Worm (Caenorhabditis elegans) whole organism, late embryonic: ENCODE results near the gene C34D4.10.

Source experiments
- C08G9.2 ChIP-seq: sonication (generic microtip); optimal IDR thresholded peaks from 2 replicates; lab custom pipeline; 2016; ENCODE audit warnings: mild to moderate bottlenecking, missing genetic modification characterization, moderate library complexity, missing compliant biosample characterization
- C38D4.7 ChIP-seq: fragments of 200-800 bp; sonication (Bioruptor generic); optimal IDR thresholded peaks from 2 replicates; lab custom pipeline; 2018; ENCODE audit warnings: mild to moderate bottlenecking, missing genetic modification characterization, moderate library complexity, missing compliant biosample characterization
- K09A11.1 ChIP-seq: sonication (generic microtip); optimal IDR thresholded peaks from 2 replicates; lab custom pipeline; 2017; ENCODE audit warnings: antibody characterized with exemption, mild to moderate bottlenecking, missing genetic modification characterization, missing compliant biosample characterization; ENCODE audit not compliant: insufficient read depth
- Y22D7AL.16 ChIP-seq: sonication (generic microtip); optimal IDR thresholded peaks from 2 replicates; lab custom pipeline; 2016; ENCODE audit warnings: missing genetic modification characterization, missing compliant biosample characterization
- ahr-1 ChIP-seq: sonication (generic microtip); optimal IDR thresholded peaks from 2 replicates; lab custom pipeline; 2016; ENCODE audit warnings: missing genetic modification characterization, missing compliant biosample characterization
- ama-1 ChIP-seq: fragments of 150-350 bp; optimal IDR thresholded peaks from 2 replicates; lab custom pipeline; 2014
- ceh-18 ChIP-seq: sonication (generic microtip); optimal IDR thresholded peaks from 2 replicates; lab custom pipeline; 2016; ENCODE audit warnings: missing genetic modification characterization, missing compliant biosample characterization
- ceh-2 ChIP-seq: sonication (generic microtip); optimal IDR thresholded peaks from 2 replicates; lab custom pipeline; 2016; ENCODE audit warnings: missing genotype, missing genetic modification characterization, missing compliant biosample characterization
- ceh-45 ChIP-seq: fragments of 200-800 bp; sonication (Bioruptor generic); IDR thresholded peaks from 2 replicates; pipeline ENCODE4 v1.3.6; 2022; ENCODE audit warnings: missing genetic modification reagents, missing genetic modification characterization, missing compliant biosample characterization
- ceh-6 ChIP-seq: fragments of 200-800 bp; sonication (Bioruptor generic); optimal IDR thresholded peaks from 2 replicates; lab custom pipeline; 2018; ENCODE audit warnings: mild to moderate bottlenecking, missing genetic modification characterization, missing compliant biosample characterization
- ceh-9 ChIP-seq: sonication (generic microtip); optimal IDR thresholded peaks from 2 replicates; lab custom pipeline; 2016; ENCODE audit warnings: mild to moderate bottlenecking, missing genetic modification characterization, inconsistent platforms, missing compliant biosample characterization
- che-1 ChIP-seq: sonication (generic microtip); optimal IDR thresholded peaks from 2 replicates; lab custom pipeline; 2016; ENCODE audit warnings: mild to moderate bottlenecking, missing genetic modification characterization, missing compliant biosample characterization
- elt-2 ChIP-seq: sonication (generic microtip); optimal IDR thresholded peaks from 2 replicates; lab custom pipeline; 2016; ENCODE audit warnings: missing genetic modification reagents, missing genetic modification characterization, missing compliant biosample characterization
- eyg-1 ChIP-seq: sonication (generic microtip); optimal IDR thresholded peaks from 2 replicates; lab custom pipeline; 2016; ENCODE audit warnings: missing genotype, missing genetic modification characterization, missing compliant biosample characterization
- fax-1 ChIP-seq: sonication (generic microtip); optimal IDR thresholded peaks from 2 replicates; lab custom pipeline; 2016; ENCODE audit warnings: missing genotype, missing genetic modification characterization, missing compliant biosample characterization
- fkh-10 ChIP-seq: fragments of 150-350 bp; optimal IDR thresholded peaks from 2 replicates; lab custom pipeline; 2014; ENCODE audit warnings: missing biosample characterization, missing genetic modification reagents, missing genetic modification characterization
- fkh-6 ChIP-seq: sonication (generic microtip); optimal IDR thresholded peaks from 2 replicates; lab custom pipeline; 2016; ENCODE audit warnings: missing genetic modification characterization, missing compliant biosample characterization
- hlh-30 ChIP-seq: sonication (generic microtip); optimal IDR thresholded peaks from 2 replicates; lab custom pipeline; 2017; ENCODE audit warnings: antibody characterized with exemption, missing genetic modification characterization, missing compliant biosample characterization; ENCODE audit not compliant: insufficient read depth
- hlh-8 ChIP-seq: sonication (generic microtip); optimal IDR thresholded peaks from 2 replicates; lab custom pipeline; 2016; ENCODE audit warnings: missing genotype, missing genetic modification characterization, missing compliant biosample characterization
- lim-6 ChIP-seq: sonication (generic microtip); optimal IDR thresholded peaks from 2 replicates; lab custom pipeline; 2016; ENCODE audit warnings: missing genetic modification characterization, missing compliant biosample characterization
- madf-2 ChIP-seq: sonication (generic microtip); optimal IDR thresholded peaks from 2 replicates; lab custom pipeline; 2017; ENCODE audit warnings: missing genetic modification characterization, missing compliant biosample characterization
- nfya-1 ChIP-seq: sonication (generic microtip); optimal IDR thresholded peaks from 2 replicates; lab custom pipeline; 2017; ENCODE audit warnings: missing genetic modification characterization, mild to moderate bottlenecking, missing compliant biosample characterization, antibody characterized with exemption, moderate library complexity
- npax-4 ChIP-seq: sonication (generic microtip); optimal IDR thresholded peaks from 2 replicates; lab custom pipeline; 2016; ENCODE audit warnings: missing genetic modification characterization, missing compliant biosample characterization
- odd-2 ChIP-seq: sonication (generic microtip); optimal IDR thresholded peaks from 2 replicates; lab custom pipeline; 2017; ENCODE audit warnings: antibody characterized with exemption, mild to moderate bottlenecking, missing genetic modification characterization, missing compliant biosample characterization
- pat-9 ChIP-seq: fragments of 200-800 bp; sonication (Bioruptor generic); optimal IDR thresholded peaks from 2 replicates; lab custom pipeline; 2018; ENCODE audit warnings: mild to moderate bottlenecking, missing genetic modification characterization, moderate library complexity, missing compliant biosample characterization
- pha-2 ChIP-seq: sonication (generic microtip); optimal IDR thresholded peaks from 2 replicates; lab custom pipeline; 2017; ENCODE audit warnings: mild to moderate bottlenecking, missing genetic modification characterization, missing compliant biosample characterization
- pha-4 ChIP-seq: fragments of 150-350 bp; optimal IDR thresholded peaks from 2 replicates; lab custom pipeline; 2018; ENCODE audit warnings: missing biosample characterization, missing genetic modification reagents, missing genetic modification characterization
- pros-1 ChIP-seq: fragments of 150-350 bp; optimal IDR thresholded peaks from 2 replicates; lab custom pipeline; 2014; ENCODE audit warnings: missing biosample characterization, missing genetic modification reagents, missing genetic modification characterization
- sox-4 ChIP-seq: sonication (generic microtip); optimal IDR thresholded peaks from 2 replicates; lab custom pipeline; 2017; ENCODE audit warnings: mild to moderate bottlenecking, missing genetic modification characterization, inconsistent platforms, missing compliant biosample characterization
- tbx-2 ChIP-seq: sonication (generic microtip); optimal IDR thresholded peaks from 2 replicates; lab custom pipeline; 2016; ENCODE audit warnings: missing genetic modification characterization, missing compliant biosample characterization
- ttx-3 ChIP-seq: sonication (generic microtip); optimal IDR thresholded peaks from 2 replicates; lab custom pipeline; 2016; ENCODE audit warnings: missing genetic modification reagents, missing genetic modification characterization, missing compliant biosample characterization
- unc-42 ChIP-seq: sonication (generic microtip); optimal IDR thresholded peaks from 2 replicates; lab custom pipeline; 2016; ENCODE audit warnings: missing genotype, missing genetic modification characterization, missing compliant biosample characterization
- ztf-16 ChIP-seq: sonication (generic microtip); optimal IDR thresholded peaks from 2 replicates; lab custom pipeline; 2017; ENCODE audit warnings: missing genetic modification characterization, missing compliant biosample characterization

C34D4.10 gene

ce11 chrIV:7121313-7122055 is at the start of gene C34D4.10, which contains the start of gene str-48:
Gene C34D4.10 (minus strand): TSS chrIV:7121413.
Gene str-48 (plus strand): TSS chrIV:7122005.
- TF ChIP-seq C08G9.2 (tag; lab: Kevin White, UChicago): no peak
- no peak for TF ChIP-seq fax-1
- TF ChIP-seq pha-2 (tag; lab: Kevin White, UChicago): no peak
- no peak for TF ChIP-seq ceh-18 (tag; lab: Kevin White, UChicago)
- TF ChIP-seq unc-42 (tag; lab: Kevin White, UChicago): no peak
- TF ChIP-seq ztf-16 (tag; lab: Kevin White, UChicago): no peak
- TF ChIP-seq odd-2 (tag; lab: Kevin White, UChicago): no peak
- no peak for TF ChIP-seq tbx-2 (tag; lab: Kevin White, UChicago)
- TF ChIP-seq ttx-3 (tag; lab: Kevin White, UChicago): no peak
- no peak for TF ChIP-seq fkh-10
- no peak for TF ChIP-seq elt-2 (tag; lab: Kevin White, UChicago)
- no peak for TF ChIP-seq pha-4 (tag; lab: Kevin White, UChicago)
- no peak for TF ChIP-seq Y22D7AL.16 (tag; lab: Kevin White, UChicago)
- no peak for TF ChIP-seq pat-9 (tag; lab: Kevin White, UChicago)
- TF ChIP-seq ahr-1 (tag; lab: Kevin White, UChicago): no peak
- TF ChIP-seq K09A11.1: no peak
- TF ChIP-seq ama-1 (lab: Kevin White, UChicago): no peak
- no peak for TF ChIP-seq eyg-1 (tag; lab: Kevin White, UChicago)

- TF ChIP-seq pha-4 (tag; lab: Kevin White, UChicago): no peak
- TF ChIP-seq hlh-30: peak; percentile 45
Measured at ce11 chrIV:7167983-7168760, 47.0 kb upstream of the C34D4.10 start, which contains the start of gene skr-16. Gene skr-16 (plus strand): TSS chrIV:7168710.

ce11 chrIV:7166553-7166952 is 45.3 kb upstream of the C34D4.10 start, which contains the start of gene C42D4.18:
Gene C42D4.18 (plus strand): TSS chrIV:7166783.
- TF ChIP-seq hlh-30: peak; percentile 4
- no peak for TF ChIP-seq pros-1 (tag; lab: Kevin White, UChicago)
- no peak for TF ChIP-seq sox-4 (tag; lab: Kevin White, UChicago)
- no peak for TF ChIP-seq che-1 (tag; lab: Kevin White, UChicago)
- TF ChIP-seq fkh-6 (tag; lab: Kevin White, UChicago): no peak
- TF ChIP-seq, all 69 proteins: peak for 1

- no peak for TF ChIP-seq C38D4.7
- TF ChIP-seq ceh-6 (GFP tag; lab: Kevin White, UChicago): no peak
- TF ChIP-seq ceh-2: no peak
- TF ChIP-seq nfya-1 (tag; lab: Kevin White, UChicago): no peak
- no peak for TF ChIP-seq lim-6
- no peak for TF ChIP-seq fkh-10
- TF ChIP-seq eyg-1 (tag; lab: Kevin White, UChicago): no peak
- no peak for TF ChIP-seq madf-2
- no peak for TF ChIP-seq sox-4 (tag; lab: Kevin White, UChicago)
- TF ChIP-seq ceh-9 (tag; lab: Kevin White, UChicago): no peak
- no peak for TF ChIP-seq ceh-45
- TF ChIP-seq npax-4 (tag; lab: Kevin White, UChicago): no peak
- TF ChIP-seq hlh-8: no peak
Measured at ce11 chrIV:7165723-7166122, 44.5 kb upstream of the C34D4.10 start, which contains the start of gene rpc-1. Gene rpc-1 (minus strand): TSS chrIV:7165748.
